Worm (Caenorhabditis elegans) whole organism, L4/young adult: ENCODE measurements around the gene str-1.

ENCODE experiments used
- W03F9.2 ChIP-seq: fragments of 150-350 bp; optimal IDR thresholded peaks from 2 replicates; lab custom pipeline; 2014; ENCODE audit warnings: missing biosample characterization, missing genetic modification characterization
- dao-5 ChIP-seq: sonication (generic microtip); optimal IDR thresholded peaks from 2 replicates; lab custom pipeline; 2016; ENCODE audit warnings: missing genotype, missing genetic modification characterization, moderate library complexity, missing compliant biosample characterization
- him-1 ChIP-seq: sonication (generic microtip); optimal IDR thresholded peaks from 2 replicates; lab custom pipeline; 2016; ENCODE audit warnings: missing genotype, missing genetic modification reagents, missing genetic modification characterization, missing compliant biosample characterization

DNA sequence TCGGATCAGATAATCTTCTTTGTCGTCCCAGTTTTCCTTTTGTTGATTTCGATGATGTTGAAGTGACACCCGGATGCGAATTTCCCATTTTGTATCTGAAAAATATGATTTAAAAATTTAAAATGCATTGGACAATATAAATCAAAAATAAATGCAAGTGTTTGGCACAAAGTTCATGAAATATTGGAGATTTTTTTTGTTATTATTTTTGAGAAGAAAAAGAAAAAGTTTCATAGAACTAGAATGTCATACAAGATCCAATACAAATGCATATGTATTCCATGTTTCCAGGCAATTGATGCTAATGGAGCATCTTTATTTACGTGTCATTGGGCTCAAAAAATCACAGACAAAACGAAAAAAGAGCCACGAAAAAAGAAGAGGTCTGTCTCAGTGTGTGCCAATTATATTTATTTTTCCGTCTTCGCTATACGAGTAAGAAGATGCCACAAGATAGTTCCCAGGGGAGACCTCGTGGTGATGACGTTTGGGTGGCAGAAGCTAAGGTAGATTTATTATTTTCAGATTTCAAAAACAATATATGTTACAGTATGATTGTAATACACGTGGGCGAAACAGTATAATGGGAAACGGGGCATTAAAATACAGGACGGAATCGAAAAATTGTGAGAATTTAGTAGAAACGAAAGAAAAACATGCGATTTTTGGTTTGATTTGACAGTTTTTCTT is 46.0 kb downstream of the str-1 start, which contains the start of the genes glb-23 and R13A1.1:
- TF ChIP-seq dao-5, result no peak
- no peak for TF ChIP-seq him-1 (tag; lab: Kevin White, UChicago)
- TF ChIP-seq W03F9.2 (tag; lab: Kevin White, UChicago), result no peak
